Fruit fly (Drosophila melanogaster): ENCODE data around the gene Vps60.

DNA sequence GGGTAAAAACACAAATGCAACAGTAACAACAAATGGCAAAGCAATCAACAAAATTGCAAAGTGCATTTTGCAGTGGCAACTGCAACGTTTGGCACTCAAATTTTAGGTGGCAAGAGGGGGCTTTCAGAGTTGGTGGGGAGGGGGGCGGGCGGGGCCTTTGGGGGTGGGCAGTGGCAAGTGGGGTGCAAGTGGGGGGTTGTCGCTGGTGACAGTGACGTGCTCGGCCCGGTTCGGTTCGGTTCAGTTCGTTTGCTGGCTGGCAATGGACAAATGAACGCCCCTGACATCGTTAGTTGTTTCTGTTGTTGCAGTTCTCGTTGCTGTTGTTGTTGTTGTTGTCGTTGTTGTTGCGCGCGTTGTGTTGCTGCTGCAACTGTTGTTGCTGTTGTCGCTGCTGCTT, 28.3 kb downstream of the Vps60 start:
- no peak for TF ChIP-seq CG8478 (optimal IDR thresholded peaks at IDR 0.05)
- no peak for TF ChIP-seq CTCF (optimal IDR thresholded peaks at IDR 0.05)

Data from S2 (cell line).